Fruit fly (Drosophila melanogaster) whole organism, embryonic: ENCODE results near the gene Cdc16.
A peak's percentile ranks its signal among the peaks of the same experiment; 100 is the strongest.

Experiments
- ATbp ChIP-seq: fragments of 200-800 bp; sonication (Bioruptor generic); optimal IDR thresholded peaks from 2 replicates; lab custom pipeline; 2017; ENCODE audit warnings: missing biosample characterization, mild to moderate bottlenecking, missing genetic modification characterization, missing genetic modification reagents
- Asciz ChIP-seq: fragments of 200-800 bp; sonication (Bioruptor generic); optimal IDR thresholded peaks from 2 replicates; lab custom pipeline; 2017; ENCODE audit warnings: missing biosample characterization, mild to moderate bottlenecking, missing genetic modification characterization, missing genetic modification reagents
- Atf3 ChIP-seq: fragments of 200-800 bp; sonication (Bioruptor generic); optimal IDR thresholded peaks from 3 replicates; lab custom pipeline; 2016; ENCODE audit warnings: missing biosample characterization, missing genetic modification characterization
- Awh ChIP-seq: fragments of 200-800 bp; sonication (Bioruptor generic); IDR thresholded peaks from 2 replicates; pipeline ENCODE4, ENCODE4 v1.3.6; 2022; ENCODE audit warnings: missing biosample characterization, missing genetic modification characterization
- B-H1 ChIP-seq: fragments of 200-800 bp; sonication (Bioruptor generic); IDR thresholded peaks from 3 replicates; pipeline ENCODE4 v1.3.6; 2022; ENCODE audit warnings: missing biosample characterization, missing genetic modification characterization
- CG10267 ChIP-seq: fragments of 200-800 bp; sonication (Bioruptor generic); optimal IDR thresholded peaks from 2 replicates; lab custom pipeline; 2018; ENCODE audit warnings: missing biosample characterization, mild to moderate bottlenecking, missing genetic modification characterization, moderate library complexity
- CG10274 ChIP-seq: fragments of 200-800 bp; sonication (Bioruptor generic); optimal IDR thresholded peaks from 3 replicates; lab custom pipeline; 2017; ENCODE audit warnings: missing biosample characterization, mild to moderate bottlenecking, missing genetic modification characterization
- CG10366 ChIP-seq: fragments of 200-800 bp; sonication (Bioruptor generic); IDR thresholded peaks from 2 replicates; pipeline ENCODE4 v1.3.6; 2022; ENCODE audit warnings: missing biosample characterization, missing genetic modification characterization
- CG10543 ChIP-seq: fragments of 200-800 bp; sonication (Bioruptor generic); optimal IDR thresholded peaks from 3 replicates; lab custom pipeline; 2017; ENCODE audit warnings: missing biosample characterization, mild to moderate bottlenecking, missing genetic modification characterization, moderate library complexity
- CG11247 ChIP-seq: fragments of 200-800 bp; sonication (Bioruptor generic); IDR thresholded peaks from 2 replicates; pipeline ENCODE4 v1.3.6; 2022; ENCODE audit warnings: missing biosample characterization, missing genetic modification characterization
- CG12104 ChIP-seq: fragments of 200-800 bp; sonication (Bioruptor generic); optimal IDR thresholded peaks from 3 replicates; lab custom pipeline; 2016; ENCODE audit warnings: missing biosample characterization, missing genetic modification characterization
- CG12155 ChIP-seq: fragments of 200-800 bp; sonication (Bioruptor generic); optimal IDR thresholded peaks from 3 replicates; lab custom pipeline; 2016; ENCODE audit warnings: missing biosample characterization, missing genetic modification characterization
- CG13287 ChIP-seq: fragments of 200-800 bp; sonication (Bioruptor generic); IDR thresholded peaks from 2 replicates; pipeline ENCODE4 v1.3.6; 2022; ENCODE audit warnings: missing biosample characterization, missing genetic modification characterization; ENCODE audit not compliant: partially characterized antibody
- CG15696 ChIP-seq: fragments of 200-800 bp; sonication (Bioruptor generic); optimal IDR thresholded peaks from 2 replicates; lab custom pipeline; 2019; ENCODE audit warnings: missing biosample characterization, mild to moderate bottlenecking, missing genetic modification characterization, moderate library complexity
- CG17328 ChIP-seq: fragments of 200-800 bp; sonication (Bioruptor generic); IDR thresholded peaks from 2 replicates; pipeline ENCODE4 v1.3.6; 2022; ENCODE audit warnings: missing biosample characterization, missing genetic modification characterization
- CG17802 ChIP-seq: fragments of 200-800 bp; sonication (Bioruptor generic); optimal IDR thresholded peaks from 2 replicates; lab custom pipeline; 2018; ENCODE audit warnings: missing biosample characterization, mild to moderate bottlenecking, missing genetic modification characterization, moderate library complexity
- CG18619 ChIP-seq: fragments of 200-800 bp; sonication (Bioruptor generic); optimal IDR thresholded peaks from 3 replicates; lab custom pipeline; 2017; ENCODE audit warnings: missing biosample characterization, mild to moderate bottlenecking, missing genetic modification characterization
- CG2116 ChIP-seq: fragments of 200-800 bp; sonication (Bioruptor generic); optimal IDR thresholded peaks from 3 replicates; lab custom pipeline; 2018; ENCODE audit warnings: missing biosample characterization, mild to moderate bottlenecking, missing genetic modification characterization
- CG2120 ChIP-seq: fragments of 200-800 bp; sonication (Bioruptor generic); optimal IDR thresholded peaks from 3 replicates; lab custom pipeline; 2016; ENCODE audit warnings: missing biosample characterization, missing genetic modification characterization
- CG2712 ChIP-seq: fragments of 200-800 bp; optimal IDR thresholded peaks from 3 replicates; lab custom pipeline; 2019; ENCODE audit warnings: missing biosample characterization, mild to moderate bottlenecking, missing genetic modification characterization, moderate library complexity
- CG31441 ChIP-seq: fragments of 200-800 bp; sonication (Bioruptor generic); IDR thresholded peaks from 2 replicates; pipeline ENCODE4 v1.3.6; 2022; ENCODE audit warnings: missing biosample characterization, missing genetic modification characterization
- CG32532 ChIP-seq: fragments of 200-800 bp; sonication (Bioruptor generic); IDR thresholded peaks from 2 replicates; pipeline ENCODE4 v1.3.6; 2022; ENCODE audit warnings: missing biosample characterization, missing genetic modification characterization
- CG6175 ChIP-seq: fragments of 200-800 bp; sonication (Bioruptor generic); IDR thresholded peaks from 3 replicates; pipeline ENCODE4 v1.3.6; 2022; ENCODE audit warnings: missing biosample characterization, missing genetic modification characterization
- CG6765 ChIP-seq: fragments of 200-800 bp; sonication (Bioruptor generic); optimal IDR thresholded peaks from 3 replicates; lab custom pipeline; 2017; ENCODE audit warnings: missing biosample characterization, mild to moderate bottlenecking, missing genetic modification characterization
- CG7271 ChIP-seq: fragments of 200-800 bp; sonication (Bioruptor generic); optimal IDR thresholded peaks from 2 replicates; lab custom pipeline; 2018; ENCODE audit warnings: missing biosample characterization, mild to moderate bottlenecking, missing genetic modification characterization, moderate library complexity
- CG8359 ChIP-seq: fragments of 200-800 bp; sonication (Bioruptor generic); optimal IDR thresholded peaks from 2 replicates; lab custom pipeline; 2017; ENCODE audit warnings: missing biosample characterization, mild to moderate bottlenecking, missing genetic modification characterization, borderline replicate concordance
- CHES-1-like ChIP-seq: fragments of 200-800 bp; sonication (Bioruptor generic); optimal IDR thresholded peaks from 2 replicates; lab custom pipeline; 2016; ENCODE audit warnings: missing biosample characterization, missing genetic modification characterization
- D ChIP-seq, 2 experiments: fragments of 200-800 bp in 1 of 2; fragments of >200 bp in 1 of 2; sonication (Bioruptor generic) in 1 of 2; optimal IDR thresholded peaks; 2 replicates in 1 of 2; 3 replicates in 1 of 2; lab custom pipeline; 2017; ENCODE audit warnings: mild to moderate bottlenecking in 1 of 2, missing biosample characterization in 1 of 2, missing genetic modification characterization in 1 of 2, missing genetic modification reagents in 1 of 2
- Doc3 ChIP-seq: fragments of 200-800 bp; sonication (Bioruptor generic); IDR thresholded peaks from 3 replicates; pipeline ENCODE4 v1.3.6; 2022; ENCODE audit warnings: missing biosample characterization, missing genetic modification characterization; ENCODE audit not compliant: partially characterized antibody
- ERR ChIP-seq: fragments of 200-800 bp; sonication (Bioruptor generic); optimal IDR thresholded peaks from 2 replicates; lab custom pipeline; 2016; ENCODE audit warnings: missing biosample characterization, missing genetic modification characterization
- Fer2 ChIP-seq: fragments of 200-800 bp; sonication (Bioruptor generic); optimal IDR thresholded peaks from 2 replicates; lab custom pipeline; 2018; ENCODE audit warnings: missing biosample characterization, mild to moderate bottlenecking, missing genetic modification characterization, moderate library complexity
- HmgD ChIP-seq: fragments of 200-800 bp; sonication (Bioruptor generic); optimal IDR thresholded peaks from 3 replicates; lab custom pipeline; 2016; ENCODE audit warnings: missing biosample characterization, missing genetic modification characterization
- HmgZ ChIP-seq: fragments of 200-800 bp; sonication (Bioruptor generic); optimal IDR thresholded peaks from 2 replicates; lab custom pipeline; 2018; ENCODE audit warnings: missing biosample characterization, mild to moderate bottlenecking, missing genetic modification characterization
- Hr51 ChIP-seq, 2 experiments: fragments of 200-800 bp; sonication (Bioruptor generic); optimal IDR thresholded peaks; 2 replicates in 1 of 2; 3 replicates in 1 of 2; lab custom pipeline; 2016 to 2018; ENCODE audit warnings: missing biosample characterization in 2 of 2, missing genetic modification characterization in 2 of 2, mild to moderate bottlenecking in 1 of 2, moderate library complexity in 1 of 2
- Mad ChIP-seq: fragments of 200-800 bp; sonication (Bioruptor generic); optimal IDR thresholded peaks from 2 replicates; lab custom pipeline; 2016; ENCODE audit warnings: missing biosample characterization, missing genetic modification characterization
- Oli ChIP-seq: fragments of 200-800 bp; sonication (Bioruptor generic); optimal IDR thresholded peaks from 2 replicates; lab custom pipeline; 2018; ENCODE audit warnings: missing biosample characterization, mild to moderate bottlenecking, missing genetic modification characterization, moderate library complexity
- Poxn ChIP-seq: fragments of 200-800 bp; sonication (Bioruptor generic); IDR thresholded peaks from 2 replicates; pipeline ENCODE4 v1.3.6; 2022; ENCODE audit warnings: missing biosample characterization, missing genetic modification characterization
- Sox100B ChIP-seq: fragments of 200-800 bp; sonication (Bioruptor generic); optimal IDR thresholded peaks from 3 replicates; lab custom pipeline; 2018; ENCODE audit warnings: missing biosample characterization, mild to moderate bottlenecking, missing genetic modification characterization
- Usf ChIP-seq: fragments of 200-800 bp; sonication (Bioruptor generic); optimal IDR thresholded peaks from 2 replicates; lab custom pipeline; 2017; ENCODE audit warnings: missing genotype, missing biosample characterization, missing genetic modification characterization
- amos ChIP-seq: fragments of 200-800 bp; sonication (Bioruptor generic); IDR thresholded peaks from 2 replicates; pipeline ENCODE4 v1.3.6; 2022; ENCODE audit warnings: missing biosample characterization, missing genetic modification characterization; ENCODE audit not compliant: partially characterized antibody
- bbx ChIP-seq: fragments of 200-800 bp; sonication (Bioruptor generic); IDR thresholded peaks from 2 replicates; pipeline ENCODE4 v1.3.6; 2022; ENCODE audit warnings: missing biosample characterization, missing genetic modification characterization; ENCODE audit not compliant: partially characterized antibody
- crc ChIP-seq: fragments of 200-800 bp; sonication (Bioruptor generic); optimal IDR thresholded peaks from 2 replicates; lab custom pipeline; 2016; ENCODE audit warnings: missing biosample characterization, missing genetic modification characterization
- gfzf ChIP-seq: fragments of 200-800 bp; sonication (Bioruptor generic); optimal IDR thresholded peaks from 2 replicates; lab custom pipeline; 2016; ENCODE audit warnings: missing biosample characterization, mild to moderate bottlenecking, missing genetic modification characterization, moderate library complexity
- jigr1 ChIP-seq: fragments of 200-800 bp; sonication (Bioruptor generic); IDR thresholded peaks from 3 replicates; pipeline ENCODE4 v1.3.6; 2022; ENCODE audit warnings: missing biosample characterization, missing genetic modification characterization
- jing ChIP-seq: fragments of 200-800 bp; sonication (Bioruptor generic); optimal IDR thresholded peaks from 2 replicates; lab custom pipeline; 2018; ENCODE audit warnings: missing biosample characterization, mild to moderate bottlenecking, missing genetic modification characterization
- row ChIP-seq: fragments of 200-800 bp; sonication (Bioruptor generic); IDR thresholded peaks from 3 replicates; pipeline ENCODE4 v1.3.6; 2022; ENCODE audit warnings: missing biosample characterization, missing genetic modification characterization
- sd ChIP-seq: fragments of 200-800 bp; sonication (Bioruptor generic); optimal IDR thresholded peaks from 3 replicates; lab custom pipeline; 2018; ENCODE audit warnings: missing biosample characterization, mild to moderate bottlenecking, missing genetic modification characterization, moderate library complexity
- slp2 ChIP-seq: fragments of 200-800 bp; sonication (Bioruptor generic); optimal IDR thresholded peaks from 2 replicates; lab custom pipeline; 2016; ENCODE audit warnings: missing biosample characterization, missing genetic modification characterization
- trem ChIP-seq: fragments of 200-800 bp; optimal IDR thresholded peaks from 3 replicates; lab custom pipeline; 2019; ENCODE audit warnings: missing biosample characterization, mild to moderate bottlenecking, missing genetic modification characterization, moderate library complexity

Gene Cdc16

DNA sequence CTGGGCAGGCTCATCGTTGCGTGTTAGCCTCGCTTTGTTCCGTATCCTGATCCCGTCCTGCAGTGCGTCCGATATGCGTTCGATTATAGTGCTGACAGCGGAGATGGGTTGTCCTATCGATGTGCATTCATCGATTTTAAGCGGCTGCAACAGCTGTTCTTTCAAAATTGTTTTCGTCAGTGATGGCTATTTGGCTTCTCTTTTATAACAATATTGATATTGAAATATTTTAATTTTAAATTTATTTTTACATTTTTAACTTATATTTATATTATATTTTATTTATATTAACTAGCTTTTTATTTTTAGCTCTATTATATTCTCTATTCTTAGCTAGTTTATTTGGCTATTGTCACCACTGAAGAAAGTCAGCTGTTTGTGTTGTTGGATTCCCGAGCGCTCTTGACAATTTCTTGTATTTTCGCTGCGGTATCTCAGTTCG lies 23.0 kb upstream of the Cdc16 start, which contains the start of the genes wda and Pex11c (continued):
- peak; percentile 83 for TF ChIP-seq CG12155
- TF ChIP-seq Fer2: peak; percentile 44
- peak; percentile 80 for TF ChIP-seq Sox100B (GFP tag; lab: Kevin White, UChicago)
- TF ChIP-seq Usf: peak; percentile 70
- no peak for TF ChIP-seq gfzf (GFP tag; lab: Kevin White, UChicago)
- peak; percentile 53; the same call in 1 of the 3 replicates for TF ChIP-seq jigr1 (GFP tag; lab: Robert Waterston, UW)
- peak; percentile 88 for TF ChIP-seq Oli (tag; lab: Kevin White, UChicago)
- TF ChIP-seq crc (GFP tag; lab: Kevin White, UChicago): no peak
- peak; percentile 95 for TF ChIP-seq CG31441
- TF ChIP-seq row: peak; percentile 94
- TF ChIP-seq Poxn (GFP tag; lab: Robert Waterston, UW): peak; percentile 35; the same call in 1 of the 2 replicates
- peak; percentile 51 for TF ChIP-seq CG10543 (GFP tag; lab: Kevin White, UChicago)
- peak; percentile 89 for TF ChIP-seq CG10267 (tag; lab: Kevin White, UChicago)
- no peak for TF ChIP-seq sd (tag; lab: Kevin White, UChicago)
- TF ChIP-seq CG10366: peak; percentile 86
- peak; percentile 9 for TF ChIP-seq jing (GFP tag; lab: Kevin White, UChicago)
- TF ChIP-seq CG2116: peak; percentile 87
- TF ChIP-seq CHES-1-like (GFP tag; lab: Kevin White, UChicago): peak; percentile 61
- TF ChIP-seq CG12104 (GFP tag; lab: Kevin White, UChicago): peak; percentile 70
- no peak for TF ChIP-seq CG10274 (GFP tag; lab: Kevin White, UChicago)
- peak; percentile 74; the same call in 1 of the 2 replicates for TF ChIP-seq Awh (GFP tag; lab: Robert Waterston, UW)
- peak; percentile 66; the same call in 1 of the 3 replicates for TF ChIP-seq Doc3
- peak; percentile 0 for TF ChIP-seq Atf3
- TF ChIP-seq HmgD (GFP tag; lab: Kevin White, UChicago): no peak
- TF ChIP-seq CG8359 (GFP tag; lab: Kevin White, UChicago): peak; percentile 38
- TF ChIP-seq CG6175 (GFP tag; lab: Robert Waterston, UW): no peak; the same call in 2 of the 3 replicates
- TF ChIP-seq D (optimal IDR thresholded peaks at IDR 0.05; lab: Kevin White, UChicago): no peak
- peak; percentile 52 for TF ChIP-seq D (GFP tag; optimal IDR thresholded peaks at IDR 0.05; lab: Kevin White, UChicago)
- peak; percentile 78 for TF ChIP-seq CG13287 (GFP tag; lab: Robert Waterston, UW)
- TF ChIP-seq CG2712: peak; percentile 97
- no peak for TF ChIP-seq ERR (GFP tag; lab: Kevin White, UChicago)
- no peak; the same call in 1 of the 2 replicates for TF ChIP-seq CG32532
- TF ChIP-seq CG17802 (tag; lab: Kevin White, UChicago): no peak
- TF ChIP-seq bbx (GFP tag; lab: Robert Waterston, UW): peak; percentile 73
- TF ChIP-seq Mad: peak; percentile 44
- TF ChIP-seq trem (tag; lab: Kevin White, UChicago): peak; percentile 88
- peak; percentile 85 for TF ChIP-seq CG17328 (GFP tag; lab: Robert Waterston, UW)
- peak; percentile 81 for TF ChIP-seq CG15696 (tag; lab: Kevin White, UChicago)
- no peak for TF ChIP-seq slp2 (GFP tag; lab: Kevin White, UChicago)
- TF ChIP-seq HmgZ (tag; lab: Kevin White, UChicago): peak; percentile 42
- peak; percentile 56 to 92 for TF ChIP-seq Hr51 (GFP tag; optimal IDR thresholded peaks at IDR 0.05; lab: Kevin White, UChicago)
- peak; percentile 88 for TF ChIP-seq CG18619 (GFP tag; lab: Kevin White, UChicago)
- peak; percentile 45 for TF ChIP-seq Asciz (GFP tag; lab: Kevin White, UChicago)
- peak; percentile 80 for TF ChIP-seq ATbp (GFP tag; lab: Kevin White, UChicago)
- peak; percentile 80 for TF ChIP-seq CG11247 (GFP tag; lab: Robert Waterston, UW)
- TF ChIP-seq CG6765: peak; percentile 65
- TF ChIP-seq CG2120 (GFP tag; lab: Kevin White, UChicago): peak; percentile 78
- peak; percentile 77 for TF ChIP-seq amos
- peak; percentile 85 for TF ChIP-seq CG7271 (tag; lab: Kevin White, UChicago)
- TF ChIP-seq B-H1: peak; percentile 77
